Fruit fly (Drosophila melanogaster) whole organism, embryonic: Measurements from ENCODE around the gene PGAP1.

Experiments used
- C15 ChIP-seq: fragments of 200-800 bp; sonication (Bioruptor generic); IDR thresholded peaks from 3 replicates; pipeline ENCODE4 v1.3.6; 2022; ENCODE audit warnings: missing biosample characterization, missing genetic modification characterization
- CG1024 ChIP-seq: fragments of 200-800 bp; sonication (Bioruptor generic); IDR thresholded peaks from 2 replicates; pipeline ENCODE4 v1.3.6; 2022; ENCODE audit warnings: missing biosample characterization, missing genetic modification characterization
- CG11723 ChIP-seq: fragments of 200-800 bp; sonication (Bioruptor generic); optimal IDR thresholded peaks from 2 replicates; lab custom pipeline; 2017; ENCODE audit warnings: missing biosample characterization, mild to moderate bottlenecking, missing genetic modification characterization
- CG12104 ChIP-seq: fragments of 200-800 bp; sonication (Bioruptor generic); optimal IDR thresholded peaks from 3 replicates; lab custom pipeline; 2016; ENCODE audit warnings: missing biosample characterization, missing genetic modification characterization
- CG12155 ChIP-seq: fragments of 200-800 bp; sonication (Bioruptor generic); optimal IDR thresholded peaks from 3 replicates; lab custom pipeline; 2016; ENCODE audit warnings: missing biosample characterization, missing genetic modification characterization
- CG12236 ChIP-seq: fragments of 200-800 bp; sonication (Bioruptor generic); optimal IDR thresholded peaks from 2 replicates; lab custom pipeline; 2016; ENCODE audit warnings: missing biosample characterization, missing genetic modification characterization
- CG15601 ChIP-seq: fragments of 200-800 bp; sonication (Bioruptor generic); optimal IDR thresholded peaks from 3 replicates; lab custom pipeline; 2019; ENCODE audit warnings: missing biosample characterization, mild to moderate bottlenecking, missing genetic modification characterization, moderate library complexity
- CG1792 ChIP-seq: fragments of 200-800 bp; sonication (Bioruptor generic); optimal IDR thresholded peaks from 2 replicates; lab custom pipeline; 2016; ENCODE audit warnings: missing biosample characterization, missing genetic modification characterization
- CG18619 ChIP-seq: fragments of 200-800 bp; sonication (Bioruptor generic); optimal IDR thresholded peaks from 3 replicates; lab custom pipeline; 2017; ENCODE audit warnings: missing biosample characterization, mild to moderate bottlenecking, missing genetic modification characterization
- CG30403 ChIP-seq: fragments of 200-800 bp; sonication (Bioruptor generic); optimal IDR thresholded peaks from 3 replicates; lab custom pipeline; 2016; ENCODE audit warnings: missing biosample characterization, missing genetic modification characterization
- CG3407 ChIP-seq: fragments of 200-800 bp; sonication (Bioruptor generic); optimal IDR thresholded peaks from 2 replicates; lab custom pipeline; 2018; ENCODE audit warnings: missing biosample characterization, mild to moderate bottlenecking, missing genetic modification characterization
- CG42726 ChIP-seq: fragments of 200-800 bp; sonication (Bioruptor generic); IDR thresholded peaks from 2 replicates; pipeline ENCODE4 v1.3.6; 2022; ENCODE audit warnings: missing biosample characterization, missing genetic modification characterization; ENCODE audit not compliant: partially characterized antibody
- CG4328 ChIP-seq: fragments of 200-800 bp; sonication (Bioruptor generic); optimal IDR thresholded peaks from 3 replicates; lab custom pipeline; 2017; ENCODE audit warnings: missing biosample characterization, missing genetic modification reagents, missing genetic modification characterization
- CG4707 ChIP-seq: fragments of 200-800 bp; sonication (Bioruptor generic); optimal IDR thresholded peaks from 2 replicates; lab custom pipeline; 2018; ENCODE audit warnings: missing biosample characterization, mild to moderate bottlenecking, missing genetic modification characterization, moderate library complexity
- CG5245 ChIP-seq: fragments of 200-800 bp; sonication (Bioruptor generic); optimal IDR thresholded peaks from 3 replicates; lab custom pipeline; 2016; ENCODE audit warnings: missing biosample characterization, missing genetic modification characterization
- CG7786 ChIP-seq: fragments of 200-800 bp; sonication (Bioruptor generic); optimal IDR thresholded peaks from 2 replicates; lab custom pipeline; 2016; ENCODE audit warnings: missing biosample characterization, missing genetic modification characterization
- CG8089 ChIP-seq: fragments of 200-800 bp; sonication (Bioruptor generic); optimal IDR thresholded peaks from 3 replicates; lab custom pipeline; 2016; ENCODE audit warnings: missing biosample characterization, missing genetic modification characterization
- CG8765 ChIP-seq: fragments of 200-800 bp; sonication (Bioruptor generic); IDR thresholded peaks from 2 replicates; pipeline ENCODE4 v1.3.6; 2022; ENCODE audit warnings: missing biosample characterization, missing genetic modification characterization
- CG9817 ChIP-seq: fragments of 200-800 bp; sonication (Bioruptor generic); optimal IDR thresholded peaks from 2 replicates; lab custom pipeline; 2018; ENCODE audit warnings: missing biosample characterization, mild to moderate bottlenecking, missing genetic modification characterization, moderate library complexity
- CoRest ChIP-seq: fragments of 200-800 bp; sonication (Bioruptor generic); optimal IDR thresholded peaks from 3 replicates; lab custom pipeline; 2018; ENCODE audit warnings: missing biosample characterization, mild to moderate bottlenecking, missing genetic modification characterization, moderate library complexity
- E2f1 ChIP-seq: fragments of 200-800 bp; sonication (Bioruptor generic); IDR thresholded peaks from 2 replicates; pipeline ENCODE4 v1.3.6; 2022; ENCODE audit warnings: missing biosample characterization, missing genetic modification characterization
- Ets65A ChIP-seq: fragments of 200-800 bp; sonication (Bioruptor generic); peaks from one replicate; lab custom pipeline; 2016; ENCODE audit warnings: missing biosample characterization, missing genetic modification characterization
- H2.0 ChIP-seq: fragments of 200-800 bp; sonication (Bioruptor generic); IDR thresholded peaks from 2 replicates; pipeline ENCODE4 v1.3.6; 2022; ENCODE audit warnings: missing biosample characterization, missing genetic modification characterization
- HLH4C ChIP-seq: fragments of 200-800 bp; sonication (Bioruptor generic); IDR thresholded peaks from 3 replicates; pipeline ENCODE4 v1.3.6; 2022; ENCODE audit warnings: missing biosample characterization, missing genetic modification characterization; ENCODE audit not compliant: partially characterized antibody
- NFAT ChIP-seq: fragments of 200-800 bp; sonication (Bioruptor generic); IDR thresholded peaks from 2 replicates; pipeline ENCODE4 v1.3.6; 2022; ENCODE audit warnings: missing biosample characterization, missing genetic modification characterization
- Sox102F ChIP-seq: fragments of 200-800 bp; sonication (Bioruptor generic); optimal IDR thresholded peaks from 2 replicates; lab custom pipeline; 2018; ENCODE audit warnings: missing biosample characterization, mild to moderate bottlenecking, missing genetic modification characterization, moderate library complexity
- ase ChIP-seq: fragments of 200-800 bp; sonication (Bioruptor generic); IDR thresholded peaks from 3 replicates; pipeline ENCODE4 v1.3.6; 2022; ENCODE audit warnings: missing biosample characterization, missing genetic modification characterization
- bab2 ChIP-seq: fragments of 200-800 bp; sonication (Bioruptor generic); optimal IDR thresholded peaks from 2 replicates; lab custom pipeline; 2016; ENCODE audit warnings: missing biosample characterization, missing genetic modification characterization
- br ChIP-seq: fragments of >200 bp; optimal IDR thresholded peaks from 2 replicates; lab custom pipeline; 2017
- cwo ChIP-seq: fragments of 200-800 bp; sonication (Bioruptor generic); optimal IDR thresholded peaks from 3 replicates; lab custom pipeline; 2017; ENCODE audit warnings: missing biosample characterization, missing genetic modification characterization, mild to moderate bottlenecking, moderate library complexity, missing genetic modification reagents
- disco-r ChIP-seq: fragments of 200-800 bp; sonication (Bioruptor generic); optimal IDR thresholded peaks from 2 replicates; lab custom pipeline; 2016; ENCODE audit warnings: missing biosample characterization, missing genetic modification characterization
- emc ChIP-seq: fragments of 200-800 bp; sonication (Bioruptor generic); optimal IDR thresholded peaks from 2 replicates; lab custom pipeline; 2016; ENCODE audit warnings: missing biosample characterization, missing genetic modification characterization
- esg ChIP-seq: fragments of 200-800 bp; sonication (Bioruptor generic); conservative IDR thresholded peaks from 2 replicates; pipeline ENCODE4 v1.3.6; 2022; ENCODE audit warnings: missing biosample characterization, missing genetic modification characterization
- fd3F ChIP-seq: fragments of 200-800 bp; sonication (Bioruptor generic); optimal IDR thresholded peaks from 2 replicates; lab custom pipeline; 2018; ENCODE audit warnings: missing biosample characterization, mild to moderate bottlenecking, missing genetic modification characterization, moderate library complexity
- grau ChIP-seq: fragments of 200-800 bp; optimal IDR thresholded peaks from 3 replicates; lab custom pipeline; 2019; ENCODE audit warnings: missing biosample characterization, mild to moderate bottlenecking, missing genetic modification characterization, moderate library complexity
- gsb ChIP-seq: fragments of 200-800 bp; sonication (Bioruptor generic); IDR thresholded peaks from 2 replicates; pipeline ENCODE4 v1.3.6; 2022; ENCODE audit warnings: missing biosample characterization, missing genetic modification characterization
- her ChIP-seq: fragments of 200-800 bp; sonication (Bioruptor generic); optimal IDR thresholded peaks from 2 replicates; lab custom pipeline; 2016; ENCODE audit warnings: missing biosample characterization, missing genetic modification characterization
- insv ChIP-seq, 2 experiments: fragments of 200-800 bp; sonication (Bioruptor generic); optimal IDR thresholded peaks; 3 replicates each; lab custom pipeline; 2016 to 2018; ENCODE audit warnings: missing biosample characterization in 2 of 2, missing genetic modification characterization in 2 of 2
- mirr ChIP-seq: fragments of 200-800 bp; sonication (Bioruptor generic); optimal IDR thresholded peaks from 3 replicates; lab custom pipeline; 2018; ENCODE audit warnings: missing biosample characterization, mild to moderate bottlenecking, missing genetic modification characterization
- nerfin-1 ChIP-seq: fragments of 200-800 bp; sonication (Bioruptor generic); optimal IDR thresholded peaks from 3 replicates; lab custom pipeline; 2019; ENCODE audit warnings: missing biosample characterization, mild to moderate bottlenecking, missing genetic modification characterization, moderate library complexity
- org-1 ChIP-seq: fragments of 200-800 bp; sonication (Bioruptor generic); optimal IDR thresholded peaks from 2 replicates; lab custom pipeline; 2017; ENCODE audit warnings: missing biosample characterization, missing genetic modification characterization
- pnt ChIP-seq: fragments of 200-800 bp; sonication (Bioruptor generic); optimal IDR thresholded peaks from 3 replicates; lab custom pipeline; 2016; ENCODE audit warnings: missing biosample characterization, missing genetic modification characterization
- salm ChIP-seq: fragments of 200-800 bp; sonication (Bioruptor generic); optimal IDR thresholded peaks from 2 replicates; lab custom pipeline; 2018; ENCODE audit warnings: missing biosample characterization, mild to moderate bottlenecking, missing genetic modification characterization
- sens ChIP-seq: fragments of 200-800 bp; sonication (Bioruptor generic); peaks from one replicate; lab custom pipeline; 2016; ENCODE audit warnings: missing biosample characterization, missing genetic modification characterization
- sna ChIP-seq: fragments of 200-800 bp; sonication (Bioruptor generic); IDR thresholded peaks from 2 replicates; pipeline ENCODE4 v1.3.6; 2022; ENCODE audit warnings: missing biosample characterization, missing genetic modification characterization; ENCODE audit not compliant: partially characterized antibody
- so ChIP-seq: fragments of 200-800 bp; sonication (Bioruptor generic); IDR thresholded peaks from 3 replicates; pipeline ENCODE4 v1.3.6; 2022; ENCODE audit warnings: missing biosample characterization, missing genetic modification characterization
- stwl ChIP-seq: fragments of 200-800 bp; sonication (Bioruptor generic); optimal IDR thresholded peaks from 3 replicates; lab custom pipeline; 2018; ENCODE audit warnings: missing biosample characterization, mild to moderate bottlenecking, missing genetic modification characterization, moderate library complexity
- tap ChIP-seq: fragments of 200-800 bp; optimal IDR thresholded peaks from 3 replicates; lab custom pipeline; 2019; ENCODE audit warnings: missing biosample characterization, mild to moderate bottlenecking, missing genetic modification characterization, moderate library complexity
- trh ChIP-seq: fragments of 200-800 bp; sonication (Bioruptor generic); optimal IDR thresholded peaks from 2 replicates; lab custom pipeline; 2016; ENCODE audit warnings: missing biosample characterization, missing genetic modification characterization
- vnd ChIP-seq: fragments of 200-800 bp; sonication (Bioruptor generic); IDR thresholded peaks from 3 replicates; pipeline ENCODE4 v1.3.6; 2022; ENCODE audit warnings: missing biosample characterization, missing genetic modification characterization; ENCODE audit not compliant: partially characterized antibody
- vvl ChIP-seq: fragments of 200-800 bp; sonication (Bioruptor generic); IDR thresholded peaks from 2 replicates; pipeline ENCODE4 v1.3.6; 2022; ENCODE audit warnings: missing biosample characterization, missing genetic modification characterization
- z ChIP-seq: fragments of 200-800 bp; sonication (Bioruptor generic); IDR thresholded peaks from 3 replicates; pipeline ENCODE4 v1.3.6; 2022; ENCODE audit warnings: missing biosample characterization, missing genetic modification characterization

PGAP1 gene

dm6 chrX:5671537-5672029 is 17.7 kb downstream of the PGAP1 start, which contains the start of gene Rab18 (continued):
- no peak for TF ChIP-seq CG8089 (GFP tag; lab: Kevin White, UChicago)
- TF ChIP-seq CG1024 (GFP tag; lab: Robert Waterston, UW), result 0 out of 2 replicates have a peak, but pooled peaks have one; percentile 23
- TF ChIP-seq gsb, result no peak
- no peak for TF ChIP-seq CG11723
- no peak for TF ChIP-seq disco-r (GFP tag; lab: Kevin White, UChicago)
- peak; percentile 35 for TF ChIP-seq CoRest
- TF ChIP-seq CG12236, result no peak
- 0 out of 2 replicates have a peak, but pooled peaks have one; percentile 21 for TF ChIP-seq CG8765 (GFP tag; lab: Robert Waterston, UW)
- no peak for TF ChIP-seq E2f1
- TF ChIP-seq salm (tag; lab: Kevin White, UChicago), result no peak
- no peak for TF ChIP-seq insv (GFP tag; optimal IDR thresholded peaks at IDR 0.05; lab: Kevin White, UChicago)
- TF ChIP-seq Ets65A (GFP tag; lab: Kevin White, UChicago), result peak; percentile 94
- TF ChIP-seq stwl (tag; lab: Kevin White, UChicago), result no peak
- no peak for TF ChIP-seq emc (GFP tag; lab: Kevin White, UChicago)
- no peak for TF ChIP-seq Sox102F (GFP tag; lab: Kevin White, UChicago)
- TF ChIP-seq CG7786 (GFP tag; lab: Kevin White, UChicago), result peak; percentile 31
- peak; percentile 35; the same call in 1 of the 3 replicates for TF ChIP-seq HLH4C
- no peak for TF ChIP-seq CG12104
- TF ChIP-seq pnt (GFP tag; lab: Kevin White, UChicago), result peak; percentile 49
- no peak for TF ChIP-seq z
- TF ChIP-seq CG18619 (GFP tag; lab: Kevin White, UChicago), result no peak
- TF ChIP-seq mirr (GFP tag; lab: Kevin White, UChicago), result no peak
- no peak for TF ChIP-seq CG4328
- no peak for TF ChIP-seq CG3407 (GFP tag; lab: Kevin White, UChicago)
- TF ChIP-seq CG30403, result peak; percentile 27
- TF ChIP-seq CG12155 (GFP tag; lab: Kevin White, UChicago), result peak; percentile 34
- TF ChIP-seq CG9817 (tag; lab: Kevin White, UChicago), result peak; percentile 40
- no peak for TF ChIP-seq CG4707 (GFP tag; lab: Kevin White, UChicago)
- TF ChIP-seq tap (tag; lab: Kevin White, UChicago), result no peak
- TF ChIP-seq trh, result no peak
- no peak for TF ChIP-seq nerfin-1 (tag; lab: Kevin White, UChicago)
- peak; percentile 75 for TF ChIP-seq vvl (GFP tag; lab: Robert Waterston, UW)
- no peak for TF ChIP-seq sna
- peak; percentile 72 for TF ChIP-seq NFAT (GFP tag; lab: Robert Waterston, UW)
- TF ChIP-seq CG5245 (GFP tag; lab: Kevin White, UChicago), result no peak
- TF ChIP-seq bab2 (GFP tag; lab: Kevin White, UChicago), result no peak
- TF ChIP-seq org-1 (GFP tag; lab: Kevin White, UChicago), result no peak
- TF ChIP-seq cwo (GFP tag; lab: Kevin White, UChicago), result no peak
- no peak for TF ChIP-seq fd3F (GFP tag; lab: Kevin White, UChicago)
- no peak for TF ChIP-seq CG15601 (tag; lab: Kevin White, UChicago)
- no peak for TF ChIP-seq CG1792
- peak; percentile 13; the same call in 1 of the 2 replicates for TF ChIP-seq H2.0 (GFP tag; lab: Robert Waterston, UW)
- 0 out of 3 replicates have a peak, but pooled peaks have one; percentile 19 for TF ChIP-seq ase
- no peak for TF ChIP-seq so (GFP tag; lab: Robert Waterston, UW)
- no peak for TF ChIP-seq her (GFP tag; lab: Kevin White, UChicago)
- peak; percentile 35; the same call in 1 of the 3 replicates for TF ChIP-seq vnd (GFP tag; lab: Robert Waterston, UW)
- TF ChIP-seq C15 (GFP tag; lab: Robert Waterston, UW), result no peak
- peak; percentile 82 for TF ChIP-seq sens (GFP tag; lab: Kevin White, UChicago)
- no peak for TF ChIP-seq esg (GFP tag; lab: Robert Waterston, UW)
- no peak for TF ChIP-seq CG42726 (GFP tag; lab: Robert Waterston, UW)
- TF ChIP-seq grau (tag; lab: Kevin White, UChicago), result peak; percentile 20
- no peak for TF ChIP-seq br (lab: Kevin White, UChicago)
